Worm (Caenorhabditis elegans): Measurements from ENCODE around the gene pes-4.

DNA sequence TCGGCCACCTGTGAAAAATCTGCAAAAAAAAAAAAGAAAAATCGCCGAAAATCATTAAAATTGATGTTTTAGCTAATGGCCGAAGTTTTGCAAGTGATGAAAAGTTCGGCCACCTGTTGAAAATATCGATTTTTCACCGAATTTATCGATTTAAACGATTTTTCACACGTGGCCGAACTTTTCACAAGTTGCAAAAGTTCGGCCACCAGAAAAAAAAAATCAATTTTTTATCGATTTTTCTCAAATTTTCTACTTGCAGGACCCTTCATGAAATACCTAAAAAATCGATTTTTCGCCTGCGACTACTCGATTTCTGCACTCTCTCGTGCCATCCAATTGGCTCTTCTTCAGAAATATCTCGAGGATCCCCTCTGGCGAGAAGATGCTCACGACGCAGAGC lies 19.4 kb downstream of the pes-4 start:
- TF ChIP-seq aptf-2 (GFP tag; conservative IDR thresholded peaks at IDR 0.05) = no peak
- no peak for TF ChIP-seq sdz-38 (tag; optimal IDR thresholded peaks at IDR 0.05)
- TF ChIP-seq nfya-1 (tag; optimal IDR thresholded peaks at IDR 0.05; ENCODE audit: borderline replicate concordance, insufficient read depth) = no peak
- no peak for TF ChIP-seq pha-4 (tag; optimal IDR thresholded peaks at IDR 0.05)
- no peak for TF ChIP-seq hlh-26 (GFP tag; conservative IDR thresholded peaks at IDR 0.05)
- TF ChIP-seq F55B11.4 (tag; optimal IDR thresholded peaks at IDR 0.05; ENCODE audit: borderline replicate concordance, insufficient read depth) = no peak
- no peak for TF ChIP-seq athp-1 (tag; optimal IDR thresholded peaks at IDR 0.05)
- TF ChIP-seq nhr-80 (tag; optimal IDR thresholded peaks at IDR 0.05) = no peak
- TF ChIP-seq tbx-9 (tag; optimal IDR thresholded peaks at IDR 0.05; ENCODE audit: borderline replicate concordance) = no peak
- no peak for TF ChIP-seq Y53G8AR.9 (GFP tag; conservative IDR thresholded peaks at IDR 0.05)
- TF ChIP-seq Y67H2A.10 (GFP tag; conservative IDR thresholded peaks at IDR 0.05) = no peak
- no peak for TF ChIP-seq ama-1 (optimal IDR thresholded peaks at IDR 0.05)
- TF ChIP-seq ama-1 (GFP tag; optimal IDR thresholded peaks at IDR 0.05) = no peak
- no peak for TF ChIP-seq lir-1 (GFP tag; conservative IDR thresholded peaks at IDR 0.05)
